Fruit fly (Drosophila melanogaster): Measurements from ENCODE around the gene CG7443.
A peak's percentile ranks its signal among the peaks of the same experiment; 100 is the strongest.

The CG7443 gene

DNA sequence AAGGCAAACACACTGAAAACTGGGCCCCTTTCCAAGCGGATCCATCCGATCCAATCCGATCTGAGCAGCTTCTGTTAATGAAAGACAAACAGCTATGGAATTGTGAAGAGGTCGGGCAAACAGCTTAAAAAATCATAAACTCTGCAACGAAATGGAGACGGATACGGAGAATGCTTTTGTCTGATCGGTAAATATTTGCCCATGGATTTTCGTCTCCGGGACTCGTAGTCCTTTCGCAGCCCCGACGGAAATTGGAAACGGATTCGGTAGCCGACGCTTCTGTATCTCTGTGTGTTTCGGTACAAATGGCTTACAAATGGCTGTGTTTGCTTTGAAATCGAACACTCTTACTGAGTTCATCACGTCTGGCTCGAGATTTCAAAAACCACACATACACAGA is 2.8 kb downstream of the CG7443 start (continued):
- TF ChIP-seq tna (GFP tag; IDR thresholded peaks at IDR 0.05; ENCODE audit: partially characterized antibody) (no peak), fd102C (GFP tag; optimal IDR thresholded peaks at IDR 0.05) (peak; percentile 57), CG8089 (GFP tag; optimal IDR thresholded peaks at IDR 0.05) (no peak), kni (GFP tag; optimal IDR thresholded peaks at IDR 0.05) (peak; percentile 23), sima (GFP tag; optimal IDR thresholded peaks at IDR 0.05) (no peak), pzg (GFP tag; optimal IDR thresholded peaks at IDR 0.05) (no peak), CG15696 (tag; optimal IDR thresholded peaks at IDR 0.05) (peak; percentile 39)

DNA sequence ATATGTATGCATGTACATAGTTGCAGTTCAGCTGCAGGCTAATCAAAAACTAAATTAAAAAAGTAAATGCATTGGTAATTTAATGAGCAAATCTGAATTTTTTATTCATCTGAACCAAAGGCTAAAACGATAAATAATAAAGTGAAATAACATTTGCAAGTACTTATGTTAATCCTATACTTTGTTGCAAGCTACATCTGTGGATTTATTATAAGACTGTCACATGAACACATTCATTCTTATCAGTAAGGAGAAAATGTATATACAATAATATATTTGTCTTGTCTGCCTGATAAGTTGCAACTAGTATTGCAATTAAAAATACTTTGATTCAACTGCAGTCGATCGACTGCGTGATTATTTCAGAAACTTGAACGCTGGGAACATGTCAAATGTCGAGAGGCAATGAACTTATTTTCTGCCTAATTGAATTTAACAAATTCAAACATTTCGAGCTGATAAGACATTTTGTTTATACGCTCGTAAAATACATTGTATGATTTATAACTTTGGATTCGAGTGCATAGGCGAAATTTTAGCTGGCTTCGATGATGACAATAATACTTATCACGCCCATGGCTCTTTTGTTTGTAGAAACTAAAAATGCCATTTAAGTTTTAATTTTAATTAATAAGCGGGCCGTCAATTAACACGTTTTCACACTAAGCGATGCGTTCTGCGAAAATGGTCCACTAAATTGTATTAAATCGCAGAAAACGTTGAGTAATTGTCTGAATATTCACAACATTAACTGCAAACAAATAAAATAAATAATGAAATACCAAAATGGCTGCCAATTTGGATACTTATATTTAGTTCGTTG is 4.1 kb downstream of the CG7443 start:
- TF ChIP-seq sens (GFP tag) = peak; percentile 19
- TF ChIP-seq CG11696 (GFP tag; IDR thresholded peaks at IDR 0.05) = no peak
- TF ChIP-seq aop (GFP tag; IDR thresholded peaks at IDR 0.05) = no peak
- peak; percentile 80 for TF ChIP-seq Ets65A (GFP tag)

DNA sequence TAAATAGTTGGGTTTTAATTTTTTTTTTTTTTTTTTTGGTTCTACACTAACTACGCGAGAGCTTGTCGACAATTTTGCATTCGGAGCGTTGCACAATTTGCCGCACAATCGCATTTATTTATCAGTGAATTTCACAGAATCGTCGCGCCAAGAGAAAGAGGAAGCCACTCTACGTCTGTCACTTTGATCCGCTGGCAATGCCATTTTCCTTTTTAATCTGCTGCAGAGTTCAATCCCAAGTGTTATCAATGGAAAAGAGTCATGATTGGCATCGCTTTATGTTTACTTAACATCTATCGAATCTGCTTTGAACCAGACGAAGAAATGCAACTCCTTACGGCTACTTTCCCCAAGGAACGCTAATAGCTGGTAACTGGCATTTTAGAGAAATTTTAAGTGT is 5.5 kb downstream of the CG7443 start:
- TF ChIP-seq Eip74EF (GFP tag; optimal IDR thresholded peaks at IDR 0.05) = no peak
- no peak for TF ChIP-seq CG14710 (tag; optimal IDR thresholded peaks at IDR 0.05)
- no peak for TF ChIP-seq klu (GFP tag; IDR thresholded peaks at IDR 0.05)
- TF ChIP-seq CG31224 (GFP tag; IDR thresholded peaks at IDR 0.05) = no peak
- TF ChIP-seq CG18599 (GFP tag; optimal IDR thresholded peaks at IDR 0.05) = no peak
- no peak for TF ChIP-seq Opbp (GFP tag; IDR thresholded peaks at IDR 0.05; ENCODE audit: partially characterized antibody)
- no peak for TF ChIP-seq CG12659 (GFP tag; optimal IDR thresholded peaks at IDR 0.05)
- TF ChIP-seq NK7.1 (GFP tag; optimal IDR thresholded peaks at IDR 0.05) = no peak

DNA sequence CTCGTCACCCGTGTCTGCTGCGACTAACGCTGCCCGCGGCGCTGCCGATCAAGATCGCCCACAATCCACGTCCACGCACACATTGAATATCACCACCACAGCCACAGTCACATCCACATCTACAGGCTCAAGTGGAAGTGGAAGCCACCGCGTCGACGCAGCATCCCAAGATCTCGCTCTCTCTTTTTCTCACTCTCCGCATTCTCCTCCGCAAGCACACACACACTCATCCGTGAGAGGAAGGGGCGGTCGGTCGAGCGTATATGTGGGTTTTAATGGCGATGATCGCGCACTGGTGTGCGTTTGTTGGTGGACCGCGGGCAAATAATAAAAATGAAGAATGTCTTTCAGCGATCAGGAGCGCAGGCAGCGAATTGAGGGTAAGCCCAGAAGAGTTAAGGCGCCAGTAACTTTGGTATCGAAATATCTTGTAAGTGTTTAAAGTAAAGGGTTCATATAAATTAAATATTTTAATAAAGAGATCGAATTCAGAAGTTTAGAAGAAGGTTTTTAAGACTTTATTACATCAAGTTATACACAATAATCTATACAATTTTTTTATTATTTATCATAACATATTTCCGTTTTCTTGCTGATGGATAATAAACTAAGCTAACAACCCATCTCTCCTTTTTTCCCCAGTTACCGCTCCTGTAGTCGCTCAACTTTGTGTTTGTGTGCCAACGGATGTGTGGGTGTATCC is 9.8 kb downstream of the CG7443 start, which contains the start of gene Poxm:
TSS of gene Poxm (minus strand) at position 25 of the 703 bp plus-strand sequence.
- TF ChIP-seq gt (GFP tag; IDR thresholded peaks at IDR 0.05) (peak; percentile 83), Fer2 (tag; optimal IDR thresholded peaks at IDR 0.05) (peak; percentile 75), Xrp1 (GFP tag; IDR thresholded peaks at IDR 0.05) (peak; percentile 91), Nf-YC (tag; optimal IDR thresholded peaks at IDR 0.05) (peak; percentile 94), CG1603 (tag; optimal IDR thresholded peaks at IDR 0.05) (peak; percentile 28), HLH4C (GFP tag; IDR thresholded peaks at IDR 0.05; ENCODE audit: partially characterized antibody) (no peak), CG4360 (GFP tag; IDR thresholded peaks at IDR 0.05) (peak; percentile 10), CG30403 (GFP tag; optimal IDR thresholded peaks at IDR 0.05) (peak; percentile 95), gsb (GFP tag; IDR thresholded peaks at IDR 0.05) (peak; percentile 68; the same call in 1 of the 2 replicates), Dll (GFP tag; IDR thresholded peaks at IDR 0.05; ENCODE audit: partially characterized antibody) (no peak), az2 (GFP tag; optimal IDR thresholded peaks at IDR 0.05) (peak; percentile 92), gro (GFP tag; optimal IDR thresholded peaks at IDR 0.05) (no peak), CG17568 (GFP tag; optimal IDR thresholded peaks at IDR 0.05) (peak; percentile 56), CG1792 (GFP tag; optimal IDR thresholded peaks at IDR 0.05) (peak; percentile 18), gem (tag; optimal IDR thresholded peaks at IDR 0.05) (peak; percentile 97), CoRest (tag; optimal IDR thresholded peaks at IDR 0.05) (peak; percentile 97), bab2 (GFP tag; optimal IDR thresholded peaks at IDR 0.05) (peak; percentile 77), CG2889 (GFP tag; IDR thresholded peaks at IDR 0.05) (0 out of 3 replicates have a peak, but pooled peaks have one; percentile 51), tna (GFP tag; IDR thresholded peaks at IDR 0.05; ENCODE audit: partially characterized antibody) (no peak), tup (GFP tag; optimal IDR thresholded peaks at IDR 0.05) (peak; percentile 60), Sox102F (GFP tag; optimal IDR thresholded peaks at IDR 0.05) (peak; percentile 90), CG9215 (GFP tag; IDR thresholded peaks at IDR 0.05) (peak; percentile 89), CG16815 (GFP tag; optimal IDR thresholded peaks at IDR 0.05) (peak; percentile 91), vvl (GFP tag; IDR thresholded peaks at IDR 0.05) (peak; percentile 89), CG5245 (GFP tag; optimal IDR thresholded peaks at IDR 0.05) (peak; percentile 87)
